Fruit fly (Drosophila melanogaster) whole organism, prepupa: Measurements from ENCODE around the gene CG9205.

ENCODE experiments used
- CG11294 ChIP-seq: fragments of 200-800 bp; sonication (Bioruptor generic); IDR thresholded peaks from 2 replicates; pipeline ENCODE4 v1.3.6; 2022; ENCODE audit warnings: missing biosample characterization, missing genetic modification characterization
- CG11902 ChIP-seq: fragments of 200-800 bp; sonication (Bioruptor generic); optimal IDR thresholded peaks from 3 replicates; lab custom pipeline; 2016; ENCODE audit warnings: missing biosample characterization, missing genetic modification characterization
- CG1621 ChIP-seq: fragments of 200-800 bp; sonication (Bioruptor generic); optimal IDR thresholded peaks from 3 replicates; lab custom pipeline; 2018; ENCODE audit warnings: missing biosample characterization, mild to moderate bottlenecking, missing genetic modification characterization
- CG16779 ChIP-seq: fragments of 200-800 bp; sonication (Bioruptor generic); optimal IDR thresholded peaks from 3 replicates; lab custom pipeline; 2017; ENCODE audit warnings: missing biosample characterization, mild to moderate bottlenecking, missing genetic modification characterization
- CG6163 ChIP-seq: fragments of 200-800 bp; sonication (Bioruptor generic); IDR thresholded peaks from 3 replicates; pipeline ENCODE4 v1.3.6; 2022; ENCODE audit warnings: missing biosample characterization, missing genetic modification characterization
- CG8319 ChIP-seq: fragments of 200-800 bp; sonication (Bioruptor generic); optimal IDR thresholded peaks from 3 replicates; lab custom pipeline; 2016; ENCODE audit warnings: missing biosample characterization, missing genetic modification characterization
- CG8632 ChIP-seq: fragments of 200-800 bp; sonication (Bioruptor generic); optimal IDR thresholded peaks from 3 replicates; lab custom pipeline; 2016; ENCODE audit warnings: missing biosample characterization, missing genetic modification characterization
- CG9139 ChIP-seq: fragments of 200-800 bp; sonication (Bioruptor generic); optimal IDR thresholded peaks from 3 replicates; lab custom pipeline; 2017; ENCODE audit warnings: missing biosample characterization, mild to moderate bottlenecking, missing genetic modification characterization
- Eip93F ChIP-seq: fragments of 200-800 bp; sonication (Bioruptor generic); optimal IDR thresholded peaks from 2 replicates; lab custom pipeline; 2016; ENCODE audit warnings: missing biosample characterization, mild to moderate bottlenecking, missing genetic modification characterization
- Ets21C ChIP-seq: fragments of 200-800 bp; sonication (Bioruptor generic); optimal IDR thresholded peaks from 3 replicates; lab custom pipeline; 2016; ENCODE audit warnings: missing biosample characterization, missing genetic modification characterization
- Ets96B ChIP-seq: fragments of 200-800 bp; optimal IDR thresholded peaks from 2 replicates; lab custom pipeline; 2019; ENCODE audit warnings: missing biosample characterization, mild to moderate bottlenecking, missing genetic modification characterization, moderate library complexity
- Hr39 ChIP-seq: fragments of 200-800 bp; sonication (Bioruptor generic); optimal IDR thresholded peaks from 2 replicates; lab custom pipeline; 2016; ENCODE audit warnings: missing biosample characterization, missing genetic modification characterization
- Sox102F ChIP-seq: fragments of 200-800 bp; sonication (Bioruptor generic); optimal IDR thresholded peaks from 2 replicates; lab custom pipeline; 2016; ENCODE audit warnings: missing biosample characterization, mild to moderate bottlenecking, missing genetic modification characterization
- Sox14 ChIP-seq: fragments of 200-800 bp; sonication (Bioruptor generic); optimal IDR thresholded peaks from 3 replicates; lab custom pipeline; 2016; ENCODE audit warnings: missing biosample characterization, missing genetic modification characterization
- acj6 ChIP-seq: fragments of 200-800 bp; sonication (Bioruptor generic); optimal IDR thresholded peaks from 3 replicates; lab custom pipeline; 2016; ENCODE audit warnings: missing biosample characterization, missing genetic modification characterization
- cyc ChIP-seq: fragments of 200-800 bp; sonication (Bioruptor generic); optimal IDR thresholded peaks from 3 replicates; lab custom pipeline; 2016; ENCODE audit warnings: missing biosample characterization, missing genetic modification characterization
- dac ChIP-seq: fragments of 200-800 bp; sonication (Bioruptor generic); optimal IDR thresholded peaks from 2 replicates; lab custom pipeline; 2017; ENCODE audit warnings: missing biosample characterization, mild to moderate bottlenecking, missing genetic modification characterization
- fd85E ChIP-seq: fragments of 200-800 bp; sonication (Bioruptor generic); optimal IDR thresholded peaks from 3 replicates; lab custom pipeline; 2016; ENCODE audit warnings: missing biosample characterization, missing genetic modification characterization
- fkh ChIP-seq: fragments of 200-800 bp; sonication (Bioruptor generic); optimal IDR thresholded peaks from 3 replicates; lab custom pipeline; 2017; ENCODE audit warnings: missing biosample characterization, mild to moderate bottlenecking, missing genetic modification characterization, moderate library complexity
- lz ChIP-seq: fragments of 200-800 bp; sonication (Bioruptor generic); optimal IDR thresholded peaks from 3 replicates; lab custom pipeline; 2016; ENCODE audit warnings: missing biosample characterization, missing genetic modification characterization
- ss ChIP-seq, 2 experiments: fragments of 200-800 bp; sonication (Bioruptor generic); optimal IDR thresholded peaks; 2 replicates in 1 of 2; 3 replicates in 1 of 2; lab custom pipeline; 2017 to 2018; ENCODE audit warnings: mild to moderate bottlenecking in 2 of 2, missing biosample characterization in 2 of 2, missing genetic modification characterization in 2 of 2, moderate library complexity in 1 of 2
- svp ChIP-seq: fragments of 200-800 bp; sonication (Bioruptor generic); peaks from one replicate; lab custom pipeline; 2016; ENCODE audit warnings: missing biosample characterization, missing genetic modification characterization
- topi ChIP-seq: fragments of 200-800 bp; sonication (Bioruptor generic); optimal IDR thresholded peaks from 3 replicates; lab custom pipeline; 2016; ENCODE audit warnings: missing biosample characterization, missing genetic modification characterization
- vri ChIP-seq: fragments of 200-800 bp; sonication (Bioruptor generic); optimal IDR thresholded peaks from 3 replicates; lab custom pipeline; 2016; ENCODE audit warnings: missing biosample characterization, mild to moderate bottlenecking, missing genetic modification characterization

CG9205 gene

dm6 chr3L:1084380-1085097 is 50.0 kb downstream of the CG9205 start (continued):
- no peak for TF ChIP-seq vri (GFP tag; lab: Kevin White, UChicago)
- TF ChIP-seq CG1621 (tag; lab: Kevin White, UChicago) = peak; percentile 78
- peak; percentile 27 for TF ChIP-seq cyc (GFP tag; lab: Kevin White, UChicago)
- TF ChIP-seq fd85E (GFP tag; lab: Kevin White, UChicago) = no peak
- TF ChIP-seq CG16779 (tag; lab: Kevin White, UChicago) = no peak
- peak; percentile 50 for TF ChIP-seq dac (GFP tag; lab: Kevin White, UChicago)
- TF ChIP-seq CG6163 (GFP tag; lab: Robert Waterston, UW) = peak; percentile 86
- peak; percentile 25; the same call in 1 of the 2 replicates for TF ChIP-seq CG11294 (GFP tag; lab: Robert Waterston, UW)
- peak; percentile 2 for TF ChIP-seq Ets21C
- peak; percentile 25 for TF ChIP-seq topi (GFP tag; lab: Kevin White, UChicago)
- peak; percentile 10 to 55 for TF ChIP-seq ss (GFP tag; optimal IDR thresholded peaks at IDR 0.05; lab: Kevin White, UChicago)
- TF ChIP-seq Sox102F (GFP tag; lab: Kevin White, UChicago) = peak; percentile 10
- TF ChIP-seq Hr39 = peak; percentile 16
- TF ChIP-seq CG8319 = peak; percentile 40
- peak; percentile 48 for TF ChIP-seq CG9139 (GFP tag; lab: Kevin White, UChicago)
- TF ChIP-seq svp (GFP tag; lab: Kevin White, UChicago) = peak; percentile 51
- peak; percentile 50 for TF ChIP-seq CG11902 (GFP tag; lab: Kevin White, UChicago)
- no peak for TF ChIP-seq Eip93F (GFP tag; lab: Kevin White, UChicago)
- no peak for TF ChIP-seq fkh
- peak; percentile 47 for TF ChIP-seq lz (GFP tag; lab: Kevin White, UChicago)
- peak; percentile 76 for TF ChIP-seq acj6 (GFP tag; lab: Kevin White, UChicago)
- TF ChIP-seq CG8632 (GFP tag; lab: Kevin White, UChicago) = peak; percentile 62
- peak; percentile 67 for TF ChIP-seq Ets96B (tag; lab: Kevin White, UChicago)
- TF ChIP-seq Sox14 (GFP tag; lab: Kevin White, UChicago) = peak; percentile 29
